Worm (Caenorhabditis elegans): ENCODE measurements around the gene lpr-3.

The lpr-3 gene

ce11 chrX:11095480-11095879 is 38.3 kb downstream of the lpr-3 start (continued):
- TF ChIP-seq cebp-2 (GFP tag; IDR thresholded peaks at IDR 0.05) (no peak), hsf-1 (GFP tag; IDR thresholded peaks at IDR 0.05) (no peak), snpc-1.1 (tag; optimal IDR thresholded peaks at IDR 0.05; ENCODE audit: insufficient read depth) (peak; percentile 7), lsl-1 (GFP tag; optimal IDR thresholded peaks at IDR 0.05) (no peak), zim-3 (tag; optimal IDR thresholded peaks at IDR 0.05) (peak; percentile 39), tbx-9 (tag; optimal IDR thresholded peaks at IDR 0.05; ENCODE audit: borderline replicate concordance) (peak; percentile 18), B0019.2 (GFP tag; conservative IDR thresholded peaks at IDR 0.05) (no peak), ceh-91 (GFP tag; IDR thresholded peaks at IDR 0.05) (peak; percentile 25; the same call in 1 of the 2 replicates), egl-44 (GFP tag; IDR thresholded peaks at IDR 0.05) (0 out of 2 replicates have a peak, but pooled peaks have one; percentile 55), K11D2.4 (GFP tag; IDR thresholded peaks at IDR 0.05) (peak; percentile 92), gei-17 (GFP tag; optimal IDR thresholded peaks at IDR 0.05) (peak; percentile 80), xnd-1 (tag; optimal IDR thresholded peaks at IDR 0.05) (no peak), dpff-1 (tag; optimal IDR thresholded peaks at IDR 0.05) (no peak), nhr-179 (tag; optimal IDR thresholded peaks at IDR 0.05) (peak; percentile 46), F22D6.2 (tag; optimal IDR thresholded peaks at IDR 0.05) (peak; percentile 70), F10E7.11 (tag; optimal IDR thresholded peaks at IDR 0.05) (peak; percentile 57), B0035.1 (tag; optimal IDR thresholded peaks at IDR 0.05) (peak; percentile 87), F49E8.2 (tag; optimal IDR thresholded peaks at IDR 0.05; ENCODE audit: insufficient read depth) (peak; percentile 13), F37B4.10 (GFP tag; IDR thresholded peaks at IDR 0.05) (no peak), Y67H2A.10 (GFP tag; conservative IDR thresholded peaks at IDR 0.05) (no peak), B0261.1 (tag; optimal IDR thresholded peaks at IDR 0.05) (peak; percentile 96), rpc-1 (optimal IDR thresholded peaks at IDR 0.05) (peak; percentile 84), rpc-1 (tag; optimal IDR thresholded peaks at IDR 0.05) (peak; percentile 84), nhr-90 (tag; optimal IDR thresholded peaks at IDR 0.05) (peak; percentile 89), snpc-4 (GFP tag; optimal IDR thresholded peaks at IDR 0.05) (peak; percentile 58), snpc-4 (tag; optimal IDR thresholded peaks at IDR 0.05) (peak in 2 of 4 experiments; percentile 66 to 81), ceh-27 (GFP tag; optimal IDR thresholded peaks at IDR 0.05) (peak; percentile 82), unc-130 (GFP tag; optimal IDR thresholded peaks at IDR 0.05) (no peak), sptf-2 (GFP tag; optimal IDR thresholded peaks at IDR 0.05) (no peak), F52B5.7 (tag; optimal IDR thresholded peaks at IDR 0.05) (peak; percentile 81), snpc-3.4 (tag; optimal IDR thresholded peaks at IDR 0.05) (peak; percentile 26), hlh-26 (GFP tag; conservative IDR thresholded peaks at IDR 0.05) (no peak), efl-1 (GFP tag; optimal IDR thresholded peaks at IDR 0.05) (no peak), C06A6.2 (GFP tag; conservative IDR thresholded peaks at IDR 0.05) (peak; percentile 62; the same call in 1 of the 2 replicates), ztf-22 (GFP tag; optimal IDR thresholded peaks at IDR 0.05) (peak; percentile 62), lin-54 (GFP tag; optimal IDR thresholded peaks at IDR 0.05) (peak; percentile 72), egrh-3 (GFP tag; IDR thresholded peaks at IDR 0.05) (peak; percentile 66), atf-7 (tag; optimal IDR thresholded peaks at IDR 0.05) (peak; percentile 84), pbrm-1 (GFP tag; IDR thresholded peaks at IDR 0.05) (peak; percentile 95), hmg-20 (GFP tag; IDR thresholded peaks at IDR 0.05) (peak; percentile 88), fkh-3 (tag; optimal IDR thresholded peaks at IDR 0.05) (no peak), nfya-1 (tag; optimal IDR thresholded peaks at IDR 0.05; ENCODE audit: borderline replicate concordance, insufficient read depth) (no peak), dpl-1 (GFP tag; optimal IDR thresholded peaks at IDR 0.05) (no peak), aptf-2 (GFP tag; conservative IDR thresholded peaks at IDR 0.05) (0 out of 2 replicates have a peak, but pooled peaks have one; percentile 48), lin-40 (tag; optimal IDR thresholded peaks at IDR 0.05) (peak; percentile 96), sdz-38 (tag; optimal IDR thresholded peaks at IDR 0.05) (no peak), nhr-120 (GFP tag; IDR thresholded peaks at IDR 0.05) (0 out of 2 replicates have a peak, but pooled peaks have one; percentile 48), Y95B8A.8 (GFP tag; IDR thresholded peaks at IDR 0.05) (no peak), ztf-6 (GFP tag; IDR thresholded peaks at IDR 0.05) (peak; percentile 82; the same call in 1 of the 2 replicates)
